Fruit fly (Drosophila melanogaster) whole organism, embryonic: ENCODE measurements around the gene CG14647.
A peak's percentile ranks its signal among the peaks of the same experiment; 100 is the strongest.

Experiments
- Ada2b ChIP-seq: fragments of 200-800 bp; sonication (Bioruptor generic); IDR thresholded peaks from 2 replicates; pipeline ENCODE4 v1.3.6; 2022; ENCODE audit warnings: missing biosample characterization, missing genetic modification characterization
- Atf6 ChIP-seq: fragments of 200-800 bp; sonication (Bioruptor generic); IDR thresholded peaks from 2 replicates; pipeline ENCODE4 v1.3.6; 2022; ENCODE audit warnings: missing biosample characterization, missing genetic modification characterization
- CG10147 ChIP-seq: fragments of 200-800 bp; sonication (Bioruptor generic); optimal IDR thresholded peaks from 2 replicates; lab custom pipeline; 2019; ENCODE audit warnings: missing biosample characterization, mild to moderate bottlenecking, missing genetic modification characterization, moderate library complexity
- CG1024 ChIP-seq: fragments of 200-800 bp; sonication (Bioruptor generic); IDR thresholded peaks from 2 replicates; pipeline ENCODE4 v1.3.6; 2022; ENCODE audit warnings: missing biosample characterization, missing genetic modification characterization
- CG10979 ChIP-seq: fragments of 200-800 bp; sonication (Bioruptor generic); optimal IDR thresholded peaks from 2 replicates; lab custom pipeline; 2018; ENCODE audit warnings: missing biosample characterization, mild to moderate bottlenecking, missing genetic modification characterization, moderate library complexity
- CG11456 ChIP-seq: fragments of 200-800 bp; sonication (Bioruptor generic); IDR thresholded peaks from 3 replicates; pipeline ENCODE4 v1.3.6; 2022; ENCODE audit warnings: missing biosample characterization, missing genetic modification characterization
- CG11723 ChIP-seq: fragments of 200-800 bp; sonication (Bioruptor generic); optimal IDR thresholded peaks from 2 replicates; lab custom pipeline; 2017; ENCODE audit warnings: missing biosample characterization, mild to moderate bottlenecking, missing genetic modification characterization
- CG13287 ChIP-seq: fragments of 200-800 bp; sonication (Bioruptor generic); IDR thresholded peaks from 2 replicates; pipeline ENCODE4 v1.3.6; 2022; ENCODE audit warnings: missing biosample characterization, missing genetic modification characterization; ENCODE audit not compliant: partially characterized antibody
- CG15514 ChIP-seq: fragments of 200-800 bp; sonication (Bioruptor generic); optimal IDR thresholded peaks from 3 replicates; lab custom pipeline; 2017; ENCODE audit warnings: missing biosample characterization, missing genetic modification characterization, mild to moderate bottlenecking, moderate library complexity, missing genetic modification reagents
- CG1603 ChIP-seq: fragments of 200-800 bp; sonication (Bioruptor generic); optimal IDR thresholded peaks from 2 replicates; lab custom pipeline; 2019; ENCODE audit warnings: missing biosample characterization, mild to moderate bottlenecking, missing genetic modification characterization, moderate library complexity
- CG17912 ChIP-seq: fragments of 200-800 bp; sonication (Bioruptor generic); optimal IDR thresholded peaks from 2 replicates; lab custom pipeline; 2018; ENCODE audit warnings: missing biosample characterization, mild to moderate bottlenecking, missing genetic modification characterization
- CG18599 ChIP-seq: fragments of 200-800 bp; sonication (Bioruptor generic); optimal IDR thresholded peaks from 3 replicates; lab custom pipeline; 2017; ENCODE audit warnings: missing biosample characterization, missing genetic modification characterization, mild to moderate bottlenecking, moderate library complexity, missing genetic modification reagents
- CG2116 ChIP-seq: fragments of 200-800 bp; sonication (Bioruptor generic); optimal IDR thresholded peaks from 3 replicates; lab custom pipeline; 2018; ENCODE audit warnings: missing biosample characterization, mild to moderate bottlenecking, missing genetic modification characterization
- CG2889 ChIP-seq: fragments of 200-800 bp; sonication (Bioruptor generic); IDR thresholded peaks from 3 replicates; pipeline ENCODE4 v1.3.6; 2022; ENCODE audit warnings: missing biosample characterization, missing genetic modification characterization
- CG3838 ChIP-seq: fragments of 200-800 bp; sonication (Bioruptor generic); optimal IDR thresholded peaks from 3 replicates; lab custom pipeline; 2016; ENCODE audit warnings: missing biosample characterization, missing genetic modification characterization
- CG5245 ChIP-seq: fragments of 200-800 bp; sonication (Bioruptor generic); optimal IDR thresholded peaks from 3 replicates; lab custom pipeline; 2016; ENCODE audit warnings: missing biosample characterization, missing genetic modification characterization
- CG8478 ChIP-seq: fragments of >200 bp; optimal IDR thresholded peaks from 2 replicates; lab custom pipeline; 2018
- CG9876 ChIP-seq: fragments of 200-800 bp; sonication (Bioruptor generic); optimal IDR thresholded peaks from 2 replicates; lab custom pipeline; 2016; ENCODE audit warnings: missing biosample characterization, missing genetic modification characterization
- Gsc ChIP-seq: fragments of 200-800 bp; sonication (Bioruptor generic); IDR thresholded peaks from 2 replicates; pipeline ENCODE4 v1.3.6; 2022; ENCODE audit warnings: missing biosample characterization, missing genetic modification characterization
- HLH54F ChIP-seq: fragments of 200-800 bp; sonication (Bioruptor generic); optimal IDR thresholded peaks from 3 replicates; lab custom pipeline; 2016; ENCODE audit warnings: missing biosample characterization, missing genetic modification characterization
- Hr51 ChIP-seq, 2 experiments: fragments of 200-800 bp; sonication (Bioruptor generic); optimal IDR thresholded peaks; 2 replicates in 1 of 2; 3 replicates in 1 of 2; lab custom pipeline; 2016 to 2018; ENCODE audit warnings: missing biosample characterization in 2 of 2, missing genetic modification characterization in 2 of 2, mild to moderate bottlenecking in 1 of 2, moderate library complexity in 1 of 2
- Mad ChIP-seq: fragments of 200-800 bp; sonication (Bioruptor generic); optimal IDR thresholded peaks from 2 replicates; lab custom pipeline; 2016; ENCODE audit warnings: missing biosample characterization, missing genetic modification characterization
- Max ChIP-seq: fragments of 200-800 bp; sonication (Bioruptor generic); optimal IDR thresholded peaks from 2 replicates; lab custom pipeline; 2016; ENCODE audit warnings: missing biosample characterization, mild to moderate bottlenecking, missing genetic modification characterization
- NfI ChIP-seq: fragments of 200-800 bp; sonication (Bioruptor generic); optimal IDR thresholded peaks from 3 replicates; lab custom pipeline; 2018; ENCODE audit warnings: missing biosample characterization, mild to moderate bottlenecking, missing genetic modification characterization, moderate library complexity
- Opbp ChIP-seq: fragments of 200-800 bp; sonication (Bioruptor generic); IDR thresholded peaks from 3 replicates; pipeline ENCODE4 v1.3.6; 2022; ENCODE audit warnings: missing biosample characterization, missing genetic modification characterization; ENCODE audit not compliant: partially characterized antibody
- bsh ChIP-seq, 2 experiments: fragments of 200-800 bp; sonication (Bioruptor generic); optimal IDR thresholded peaks; 2 replicates each; lab custom pipeline; 2017 to 2018; ENCODE audit warnings: mild to moderate bottlenecking in 2 of 2, missing biosample characterization in 2 of 2, missing genetic modification characterization in 2 of 2, moderate library complexity in 1 of 2
- cad ChIP-seq: fragments of >200 bp; optimal IDR thresholded peaks from 2 replicates; lab custom pipeline; 2017; ENCODE audit warnings: missing biosample characterization, missing genetic modification characterization
- cas ChIP-seq: fragments of 200-800 bp; sonication (Bioruptor generic); IDR thresholded peaks from 2 replicates; pipeline ENCODE4 v1.3.6; 2022; ENCODE audit warnings: missing biosample characterization, missing genetic modification characterization
- chn ChIP-seq: fragments of 200-800 bp; sonication (Bioruptor generic); optimal IDR thresholded peaks from 2 replicates; lab custom pipeline; 2016; ENCODE audit warnings: missing biosample characterization, missing genetic modification characterization
- dm ChIP-seq: fragments of 200-800 bp; sonication (Bioruptor generic); optimal IDR thresholded peaks from 3 replicates; lab custom pipeline; 2016; ENCODE audit warnings: missing biosample characterization, missing genetic modification characterization
- dmrt11E ChIP-seq: fragments of 200-800 bp; sonication (Bioruptor generic); optimal IDR thresholded peaks from 3 replicates; lab custom pipeline; 2018; ENCODE audit warnings: missing biosample characterization, mild to moderate bottlenecking, missing genetic modification characterization, moderate library complexity
- dmrt99B ChIP-seq: fragments of 200-800 bp; sonication (Bioruptor generic); optimal IDR thresholded peaks from 2 replicates; lab custom pipeline; 2018; ENCODE audit warnings: missing biosample characterization, mild to moderate bottlenecking, missing genetic modification characterization, moderate library complexity
- fd3F ChIP-seq: fragments of 200-800 bp; sonication (Bioruptor generic); optimal IDR thresholded peaks from 2 replicates; lab custom pipeline; 2018; ENCODE audit warnings: missing biosample characterization, mild to moderate bottlenecking, missing genetic modification characterization, moderate library complexity
- gsb ChIP-seq: fragments of 200-800 bp; sonication (Bioruptor generic); IDR thresholded peaks from 2 replicates; pipeline ENCODE4 v1.3.6; 2022; ENCODE audit warnings: missing biosample characterization, missing genetic modification characterization
- jigr1 ChIP-seq: fragments of 200-800 bp; sonication (Bioruptor generic); IDR thresholded peaks from 3 replicates; pipeline ENCODE4 v1.3.6; 2022; ENCODE audit warnings: missing biosample characterization, missing genetic modification characterization
- nom ChIP-seq: fragments of 200-800 bp; sonication (Bioruptor generic); optimal IDR thresholded peaks from 2 replicates; lab custom pipeline; 2017; ENCODE audit warnings: missing biosample characterization, missing genetic modification characterization, mild to moderate bottlenecking, moderate library complexity, missing genetic modification reagents
- odd ChIP-seq: fragments of 200-800 bp; sonication (Bioruptor generic); optimal IDR thresholded peaks from 2 replicates; lab custom pipeline; 2017; ENCODE audit warnings: missing biosample characterization, mild to moderate bottlenecking, missing genetic modification characterization
- pzg ChIP-seq: fragments of 200-800 bp; sonication (Bioruptor generic); optimal IDR thresholded peaks from 3 replicates; lab custom pipeline; 2018; ENCODE audit warnings: missing biosample characterization, mild to moderate bottlenecking, missing genetic modification characterization, moderate library complexity
- scrt ChIP-seq: fragments of 200-800 bp; sonication (Bioruptor generic); optimal IDR thresholded peaks from 2 replicates; lab custom pipeline; 2018; ENCODE audit warnings: missing biosample characterization, mild to moderate bottlenecking, missing genetic modification characterization, moderate library complexity
- sisA ChIP-seq: fragments of 200-800 bp; sonication (Bioruptor generic); IDR thresholded peaks from 2 replicates; pipeline ENCODE4 v1.3.6; 2022; ENCODE audit warnings: missing biosample characterization, missing genetic modification characterization
- tap ChIP-seq: fragments of 200-800 bp; optimal IDR thresholded peaks from 3 replicates; lab custom pipeline; 2019; ENCODE audit warnings: missing biosample characterization, mild to moderate bottlenecking, missing genetic modification characterization, moderate library complexity
- tup ChIP-seq: fragments of 200-800 bp; sonication (Bioruptor generic); optimal IDR thresholded peaks from 2 replicates; lab custom pipeline; 2016; ENCODE audit warnings: missing biosample characterization, mild to moderate bottlenecking, missing genetic modification characterization, moderate library complexity
- tx ChIP-seq: fragments of 200-800 bp; sonication (Bioruptor generic); optimal IDR thresholded peaks from 2 replicates; lab custom pipeline; 2016; ENCODE audit warnings: missing biosample characterization, missing genetic modification characterization
- vnd ChIP-seq: fragments of 200-800 bp; sonication (Bioruptor generic); IDR thresholded peaks from 3 replicates; pipeline ENCODE4 v1.3.6; 2022; ENCODE audit warnings: missing biosample characterization, missing genetic modification characterization; ENCODE audit not compliant: partially characterized antibody
- wek ChIP-seq: fragments of 200-800 bp; sonication (Bioruptor generic); optimal IDR thresholded peaks from 3 replicates; lab custom pipeline; 2018; ENCODE audit warnings: missing biosample characterization, mild to moderate bottlenecking, missing genetic modification characterization, moderate library complexity
- zfh1 ChIP-seq: fragments of 200-800 bp; sonication (Bioruptor generic); IDR thresholded peaks from 3 replicates; pipeline ENCODE4 v1.3.6; 2022; ENCODE audit warnings: missing biosample characterization, missing genetic modification characterization

CG14647 gene

DNA sequence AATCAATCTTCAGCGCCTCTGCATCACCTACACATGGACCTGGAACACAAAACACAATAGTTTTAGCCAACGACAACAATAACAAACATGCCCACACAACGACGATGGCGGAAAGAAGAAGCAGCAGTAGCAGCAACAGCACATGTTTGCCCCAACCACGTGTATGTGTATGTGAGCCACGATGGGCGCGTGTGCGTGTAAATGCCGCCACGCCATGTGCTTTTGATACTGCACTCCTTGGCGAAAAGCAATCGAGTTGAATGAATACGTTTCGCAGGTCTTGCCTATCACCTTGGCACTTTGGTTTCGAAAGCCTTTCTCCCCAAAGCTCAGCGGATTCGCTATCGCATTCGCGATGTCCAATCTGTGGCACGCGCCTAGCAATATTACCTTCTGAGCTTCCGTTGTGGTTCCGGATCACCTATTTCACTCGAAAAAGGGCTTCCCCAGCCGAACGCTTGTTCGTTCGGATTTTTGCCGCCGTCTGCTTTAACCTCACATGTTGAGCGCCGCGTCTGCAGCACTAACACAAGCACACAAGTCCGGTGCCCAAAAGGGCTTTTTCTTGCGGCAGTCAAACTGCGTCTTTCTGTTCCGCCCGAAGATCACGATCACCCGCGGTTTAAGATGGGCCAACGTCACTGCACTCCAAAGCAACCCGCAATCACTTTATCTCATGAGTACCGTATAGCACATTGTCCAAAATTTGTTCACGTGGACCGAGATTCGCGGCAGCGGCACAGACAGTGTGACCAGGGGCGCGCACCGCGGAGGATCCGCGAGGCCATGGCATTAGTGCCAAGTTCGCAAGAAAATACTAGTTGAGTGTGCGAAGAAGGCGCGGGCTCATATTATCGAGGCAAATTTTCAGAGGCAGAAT, 28.5 kb downstream of the CG14647 start, which contains the start of gene srl (continued):
- TF ChIP-seq zfh1 (GFP tag; lab: Robert Waterston, UW) = peak; percentile 35; the same call in 1 of the 3 replicates
- TF ChIP-seq CG10979 (tag; lab: Kevin White, UChicago) = peak; percentile 8
- no peak for TF ChIP-seq CG11456 (GFP tag; lab: Robert Waterston, UW)
- TF ChIP-seq gsb (GFP tag; lab: Robert Waterston, UW) = no peak
- no peak for TF ChIP-seq HLH54F (GFP tag; lab: Kevin White, UChicago)
- TF ChIP-seq CG17912 (GFP tag; lab: Kevin White, UChicago) = no peak
- TF ChIP-seq Opbp (GFP tag; lab: Robert Waterston, UW) = peak; percentile 39; the same call in 2 of the 3 replicates
- peak; percentile 98 for TF ChIP-seq dm (GFP tag; lab: Kevin White, UChicago)
- no peak for TF ChIP-seq tap
- TF ChIP-seq pzg (GFP tag; lab: Kevin White, UChicago) = peak; percentile 95
- peak; percentile 69 for TF ChIP-seq CG15514
- TF ChIP-seq CG1603 (tag; lab: Kevin White, UChicago) = peak; percentile 72
- peak; percentile 85 for TF ChIP-seq Max (GFP tag; lab: Kevin White, UChicago)

DNA sequence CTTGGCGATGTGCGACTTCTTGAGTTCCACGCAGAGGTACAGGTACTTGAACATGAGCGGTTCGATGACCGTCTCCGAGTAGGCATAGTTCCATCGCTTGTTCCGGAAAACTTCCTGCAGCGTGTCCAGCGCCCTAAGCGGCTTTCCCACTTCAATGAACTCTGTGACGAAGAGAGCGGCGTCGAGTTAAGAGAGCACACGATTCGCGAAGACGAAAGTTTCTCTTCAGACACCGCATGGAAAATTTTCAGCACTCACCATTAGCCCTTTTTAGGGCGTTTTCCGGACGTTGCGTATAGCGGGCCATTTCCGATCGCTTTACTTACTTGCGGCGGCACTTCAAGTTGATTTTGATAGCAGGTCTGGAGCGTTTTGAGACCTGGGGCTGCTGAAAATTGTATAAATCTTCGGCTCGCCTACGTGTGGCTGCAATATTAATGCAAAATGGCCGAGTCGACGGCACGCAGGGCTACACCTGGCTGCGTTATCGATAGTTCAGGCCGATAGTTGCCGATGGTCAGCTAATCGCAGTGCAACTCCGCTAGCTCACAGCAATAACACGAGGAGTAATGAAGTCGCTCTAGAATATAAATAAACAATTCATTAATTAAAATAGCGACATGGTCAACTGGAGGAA, 33.2 kb downstream of the CG14647 start, which contains the start of the genes eIF3a and CG1074:
TSS of gene eIF3a (minus strand) at position 455 of the 637 bp plus-strand sequence.
TSS of gene CG1074 (plus strand) at position 525 of the 637 bp plus-strand sequence.
- TF ChIP-seq CG13287 (GFP tag; lab: Robert Waterston, UW) = peak; percentile 97
- no peak for TF ChIP-seq jigr1 (GFP tag; lab: Robert Waterston, UW)
- no peak for TF ChIP-seq tx
- peak; percentile 50 for TF ChIP-seq scrt (GFP tag; lab: Kevin White, UChicago)
- TF ChIP-seq tup (GFP tag; lab: Kevin White, UChicago) = peak; percentile 10
- peak; percentile 65 for TF ChIP-seq wek
- TF ChIP-seq CG18599 (GFP tag; lab: Kevin White, UChicago) = no peak
- TF ChIP-seq odd (GFP tag; lab: Kevin White, UChicago) = peak; percentile 67
- TF ChIP-seq sisA = no peak
- TF ChIP-seq CG2116 (GFP tag; lab: Kevin White, UChicago) = peak; percentile 100
- no peak for TF ChIP-seq dmrt99B (tag; lab: Kevin White, UChicago)
- TF ChIP-seq chn (GFP tag; lab: Kevin White, UChicago) = peak; percentile 56
- no peak for TF ChIP-seq CG2889 (GFP tag; lab: Robert Waterston, UW)
- TF ChIP-seq pzg (GFP tag; lab: Kevin White, UChicago) = peak; percentile 95
- TF ChIP-seq Mad (GFP tag; lab: Kevin White, UChicago) = peak; percentile 73
- TF ChIP-seq Atf6 (GFP tag; lab: Robert Waterston, UW) = peak; percentile 66
- TF ChIP-seq bsh (GFP tag; optimal IDR thresholded peaks at IDR 0.05; lab: Kevin White, UChicago) = peak; percentile 11 to 42
- no peak for TF ChIP-seq CG3838 (GFP tag; lab: Kevin White, UChicago)
- TF ChIP-seq Ada2b = peak; percentile 48
- no peak for TF ChIP-seq Gsc (GFP tag; lab: Robert Waterston, UW)
- peak; percentile 96 for TF ChIP-seq vnd (GFP tag; lab: Robert Waterston, UW)
- peak; percentile 54; the same call in 1 of the 2 replicates for TF ChIP-seq cas (GFP tag; lab: Robert Waterston, UW)
- TF ChIP-seq Hr51 (GFP tag; optimal IDR thresholded peaks at IDR 0.05; lab: Kevin White, UChicago) = peak in 1 of 2 experiments; percentile 72
- peak; percentile 77 for TF ChIP-seq NfI (GFP tag; lab: Kevin White, UChicago)
- peak; percentile 36 for TF ChIP-seq CG9876 (GFP tag; lab: Kevin White, UChicago)
- peak; percentile 83 for TF ChIP-seq nom (GFP tag; lab: Kevin White, UChicago)
- peak; percentile 35 for TF ChIP-seq dmrt11E (tag; lab: Kevin White, UChicago)
- TF ChIP-seq cad (GFP tag; lab: Kevin White, UChicago) = no peak
- TF ChIP-seq CG1024 (GFP tag; lab: Robert Waterston, UW) = peak; percentile 68; the same call in 1 of the 2 replicates
- no peak for TF ChIP-seq CG8478 (lab: Kevin White, UChicago)
- peak; percentile 44 for TF ChIP-seq CG10147
- peak; percentile 35 for TF ChIP-seq CG5245 (GFP tag; lab: Kevin White, UChicago)
- peak; percentile 59 for TF ChIP-seq CG11723 (GFP tag; lab: Kevin White, UChicago)
- peak; percentile 19 for TF ChIP-seq fd3F (GFP tag; lab: Kevin White, UChicago)
